Worm (Caenorhabditis elegans): ENCODE measurements around the gene acly-1.
A peak's percentile ranks its signal among the peaks of the same experiment; 100 is the strongest.

acly-1 gene

DNA sequence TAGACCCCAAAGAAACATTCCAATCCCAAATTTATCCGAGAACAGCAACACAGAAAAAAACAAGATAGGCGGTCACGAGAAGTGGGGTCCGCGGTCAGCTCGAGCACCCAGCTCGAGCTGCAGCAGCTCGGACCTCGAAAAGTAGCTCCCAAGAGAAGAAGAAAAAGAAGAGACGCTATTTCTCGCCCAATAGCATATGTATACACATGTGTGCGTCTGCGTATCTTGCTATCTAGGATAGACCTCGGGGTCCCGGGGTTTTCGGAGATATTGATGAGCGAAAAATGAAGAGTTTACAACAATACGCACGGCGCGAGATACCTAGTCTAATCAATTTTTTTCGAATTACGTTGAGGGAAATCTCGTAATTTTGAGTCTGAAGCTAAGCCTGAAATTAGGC lies 42.7 kb downstream of the acly-1 start:
- TF ChIP-seq F13C5.2 (tag; optimal IDR thresholded peaks at IDR 0.05) = no peak
- TF ChIP-seq tbx-11 (GFP tag; IDR thresholded peaks at IDR 0.05) = no peak
- TF ChIP-seq pes-1 (GFP tag; IDR thresholded peaks at IDR 0.05) = no peak
- TF ChIP-seq ceh-36 (tag; optimal IDR thresholded peaks at IDR 0.05) = no peak
- no peak for TF ChIP-seq flt-1 (GFP tag; IDR thresholded peaks at IDR 0.05)
- no peak for TF ChIP-seq B0310.2 (tag; optimal IDR thresholded peaks at IDR 0.05)
- TF ChIP-seq ceh-13 (GFP tag; optimal IDR thresholded peaks at IDR 0.05) = no peak
- TF ChIP-seq sea-1 (GFP tag; conservative IDR thresholded peaks at IDR 0.05) = no peak
- no peak for TF ChIP-seq tra-4 (tag; optimal IDR thresholded peaks at IDR 0.05)
- TF ChIP-seq hmg-4 (GFP tag; optimal IDR thresholded peaks at IDR 0.05) = no peak
- TF ChIP-seq ets-7 (tag; optimal IDR thresholded peaks at IDR 0.05) = no peak
- TF ChIP-seq aly-1 (tag; optimal IDR thresholded peaks at IDR 0.05) = no peak
- TF ChIP-seq hmbx-1 (tag; optimal IDR thresholded peaks at IDR 0.05) = no peak
- TF ChIP-seq tbx-37 (GFP tag; conservative IDR thresholded peaks at IDR 0.05) = no peak
- TF ChIP-seq hnd-1 (tag; optimal IDR thresholded peaks at IDR 0.05) = no peak
- no peak for TF ChIP-seq ama-1 (optimal IDR thresholded peaks at IDR 0.05)

DNA sequence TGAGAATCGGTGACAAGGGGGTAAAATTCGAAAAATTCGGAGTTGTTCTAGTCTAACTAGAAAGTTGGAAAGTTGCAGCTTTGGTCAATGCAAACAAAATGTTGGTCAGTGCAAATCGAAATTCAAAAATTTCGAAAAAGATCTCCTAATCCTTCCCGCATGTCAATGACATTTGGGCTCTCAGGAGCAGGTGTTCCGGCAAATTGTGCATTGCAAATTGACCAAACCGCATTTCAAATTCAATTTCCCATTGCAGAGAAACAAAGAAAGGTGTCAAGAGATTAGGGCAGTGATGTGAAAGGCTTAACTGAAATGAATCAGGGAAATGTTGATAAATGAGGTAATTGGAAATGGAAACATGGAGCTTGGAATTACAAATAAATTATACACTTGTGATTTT lies 43.9 kb downstream of the acly-1 start:
- TF ChIP-seq scrt-1 (GFP tag; IDR thresholded peaks at IDR 0.05) (no peak), aly-1 (tag; optimal IDR thresholded peaks at IDR 0.05) (no peak), hmbx-1 (tag; optimal IDR thresholded peaks at IDR 0.05) (no peak), ama-1 (optimal IDR thresholded peaks at IDR 0.05) (no peak), hmg-4 (GFP tag; optimal IDR thresholded peaks at IDR 0.05) (no peak), ceh-36 (tag; optimal IDR thresholded peaks at IDR 0.05) (no peak), ceh-13 (GFP tag; optimal IDR thresholded peaks at IDR 0.05) (no peak), hnd-1 (tag; optimal IDR thresholded peaks at IDR 0.05) (no peak), pes-1 (GFP tag; IDR thresholded peaks at IDR 0.05) (no peak), flt-1 (GFP tag; IDR thresholded peaks at IDR 0.05) (no peak), tbx-37 (GFP tag; conservative IDR thresholded peaks at IDR 0.05) (no peak), tra-4 (tag; optimal IDR thresholded peaks at IDR 0.05) (no peak)

DNA sequence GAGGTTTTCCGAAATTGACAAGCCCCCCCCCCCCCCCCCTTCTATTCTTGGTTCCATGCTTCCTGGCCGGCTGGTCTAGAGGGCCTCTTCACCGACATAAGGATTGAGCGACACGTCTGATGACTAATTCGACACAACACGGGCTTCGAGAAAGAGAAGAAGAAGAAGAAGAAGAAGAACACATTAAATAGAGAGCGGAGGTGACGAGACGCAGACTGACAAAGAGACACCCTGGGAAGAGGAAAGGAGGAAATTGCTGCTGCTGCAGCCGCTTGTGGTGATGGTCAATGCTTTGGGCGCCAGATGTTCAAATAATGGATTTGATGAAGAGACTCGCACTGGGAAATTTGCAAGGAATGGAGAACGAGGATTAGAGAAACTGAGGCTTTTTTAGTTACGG lies 45.2 kb downstream of the acly-1 start:
- TF ChIP-seq ets-7 (tag; optimal IDR thresholded peaks at IDR 0.05) = no peak
- peak; percentile 30 for TF ChIP-seq hmg-4 (GFP tag; optimal IDR thresholded peaks at IDR 0.05)
- no peak for TF ChIP-seq tbx-11 (GFP tag; IDR thresholded peaks at IDR 0.05)
- no peak for TF ChIP-seq F13C5.2 (tag; optimal IDR thresholded peaks at IDR 0.05)
- no peak for TF ChIP-seq sea-1 (GFP tag; conservative IDR thresholded peaks at IDR 0.05)
- no peak for TF ChIP-seq scrt-1 (GFP tag; IDR thresholded peaks at IDR 0.05)
- no peak for TF ChIP-seq hmbx-1 (tag; optimal IDR thresholded peaks at IDR 0.05)
- TF ChIP-seq pes-1 (GFP tag; IDR thresholded peaks at IDR 0.05) = no peak

DNA sequence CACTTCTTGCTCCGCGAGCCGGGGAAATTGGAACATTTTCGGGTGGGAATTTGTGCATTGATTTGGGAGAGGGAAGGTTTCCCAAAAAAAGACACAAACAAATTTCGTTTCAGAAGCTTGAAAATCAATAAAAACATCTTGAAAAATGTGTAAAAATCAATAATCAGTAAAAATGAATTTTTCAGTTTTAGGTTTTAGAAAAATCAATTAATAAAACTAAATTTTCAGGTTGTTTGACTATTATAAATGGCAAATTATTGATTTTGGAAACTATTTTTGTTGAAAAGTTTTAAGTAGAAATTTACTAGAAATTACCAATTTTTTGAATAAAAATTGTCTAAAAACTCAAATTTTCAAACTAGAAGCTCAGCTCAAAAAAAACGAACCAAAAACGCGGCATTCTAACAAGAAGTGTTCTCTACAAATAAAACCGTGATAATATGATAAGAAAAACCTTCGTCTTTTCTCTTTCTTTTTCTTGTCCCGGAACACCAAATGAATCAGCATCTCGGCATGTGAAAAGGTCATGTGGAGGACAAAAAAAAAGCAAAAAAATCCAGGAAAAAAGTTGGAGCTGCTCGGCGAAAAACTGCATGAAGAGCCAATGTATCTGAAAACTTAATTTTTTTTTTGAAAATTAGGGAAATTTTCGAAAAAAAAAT lies 46.3 kb downstream of the acly-1 start:
- no peak for TF ChIP-seq pes-1 (GFP tag; IDR thresholded peaks at IDR 0.05)
- no peak for TF ChIP-seq ceh-36 (tag; optimal IDR thresholded peaks at IDR 0.05)
- TF ChIP-seq scrt-1 (GFP tag; IDR thresholded peaks at IDR 0.05) = no peak
- TF ChIP-seq B0310.2 (tag; optimal IDR thresholded peaks at IDR 0.05) = no peak
- TF ChIP-seq tbx-11 (GFP tag; IDR thresholded peaks at IDR 0.05) = no peak
- no peak for TF ChIP-seq tbx-37 (GFP tag; conservative IDR thresholded peaks at IDR 0.05)
- TF ChIP-seq ets-7 (tag; optimal IDR thresholded peaks at IDR 0.05) = no peak

DNA sequence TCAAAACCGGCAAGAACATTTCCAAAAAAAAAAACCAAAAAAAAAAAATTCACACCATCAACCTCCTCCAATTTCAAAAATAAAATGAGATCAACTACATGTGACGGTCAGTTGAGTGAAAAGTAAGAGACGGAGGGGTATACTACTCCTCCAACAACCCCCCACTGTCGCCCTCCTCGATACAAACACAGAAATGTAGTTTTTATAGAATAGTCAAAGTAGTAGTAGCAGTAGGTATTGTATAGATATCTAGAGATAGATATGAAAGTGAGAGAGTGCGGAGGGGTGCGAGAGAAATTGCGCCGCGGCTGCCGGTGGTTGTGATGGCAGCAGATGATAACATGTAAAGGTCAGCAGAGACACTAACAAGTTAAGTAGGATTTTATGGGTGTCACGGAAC lies 48.0 kb downstream of the acly-1 start:
- TF ChIP-seq hmg-4 (GFP tag; optimal IDR thresholded peaks at IDR 0.05) (no peak), tra-4 (tag; optimal IDR thresholded peaks at IDR 0.05) (no peak), ama-1 (optimal IDR thresholded peaks at IDR 0.05) (no peak), flt-1 (GFP tag; IDR thresholded peaks at IDR 0.05) (no peak), ceh-13 (GFP tag; optimal IDR thresholded peaks at IDR 0.05) (no peak), tbx-11 (GFP tag; IDR thresholded peaks at IDR 0.05) (no peak), aly-1 (tag; optimal IDR thresholded peaks at IDR 0.05) (no peak), ceh-36 (tag; optimal IDR thresholded peaks at IDR 0.05) (no peak), F13C5.2 (tag; optimal IDR thresholded peaks at IDR 0.05) (no peak), hmbx-1 (tag; optimal IDR thresholded peaks at IDR 0.05) (no peak), sea-1 (GFP tag; conservative IDR thresholded peaks at IDR 0.05) (no peak)

DNA sequence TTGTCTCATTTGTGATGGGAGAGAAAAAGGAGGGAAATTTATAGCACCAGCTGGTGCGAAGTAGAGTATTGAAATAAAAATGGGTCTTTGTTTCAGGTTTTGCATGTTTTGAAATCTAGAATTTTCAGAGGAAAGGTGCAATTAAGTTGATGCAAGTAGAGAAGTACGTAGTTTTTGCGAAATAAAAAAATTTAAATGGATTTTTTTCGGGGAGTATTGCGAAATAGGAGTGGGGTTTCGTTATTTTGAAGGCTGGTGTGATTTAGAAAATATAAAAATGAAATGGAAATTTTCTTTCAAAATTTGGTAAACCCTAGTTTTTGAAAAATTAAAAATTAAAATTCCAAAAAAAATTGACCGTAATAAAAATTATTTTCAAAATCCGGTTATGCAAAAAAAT lies 48.8 kb downstream of the acly-1 start:
- no peak for TF ChIP-seq aly-1 (tag; optimal IDR thresholded peaks at IDR 0.05)
- no peak for TF ChIP-seq B0310.2 (tag; optimal IDR thresholded peaks at IDR 0.05)
- no peak for TF ChIP-seq flt-1 (GFP tag; IDR thresholded peaks at IDR 0.05)
- TF ChIP-seq ets-7 (tag; optimal IDR thresholded peaks at IDR 0.05) = no peak
- TF ChIP-seq scrt-1 (GFP tag; IDR thresholded peaks at IDR 0.05) = no peak
- TF ChIP-seq ama-1 (optimal IDR thresholded peaks at IDR 0.05) = no peak
- TF ChIP-seq hnd-1 (tag; optimal IDR thresholded peaks at IDR 0.05) = no peak
- TF ChIP-seq F13C5.2 (tag; optimal IDR thresholded peaks at IDR 0.05) = no peak
- no peak for TF ChIP-seq ceh-36 (tag; optimal IDR thresholded peaks at IDR 0.05)
- TF ChIP-seq tra-4 (tag; optimal IDR thresholded peaks at IDR 0.05) = no peak
- no peak for TF ChIP-seq pes-1 (GFP tag; IDR thresholded peaks at IDR 0.05)
- no peak for TF ChIP-seq hmg-4 (GFP tag; optimal IDR thresholded peaks at IDR 0.05)
- no peak for TF ChIP-seq ceh-13 (GFP tag; optimal IDR thresholded peaks at IDR 0.05)
- TF ChIP-seq tbx-11 (GFP tag; IDR thresholded peaks at IDR 0.05) = no peak
- no peak for TF ChIP-seq sea-1 (GFP tag; conservative IDR thresholded peaks at IDR 0.05)
- TF ChIP-seq tbx-37 (GFP tag; conservative IDR thresholded peaks at IDR 0.05) = no peak
- TF ChIP-seq hmbx-1 (tag; optimal IDR thresholded peaks at IDR 0.05) = no peak

DNA sequence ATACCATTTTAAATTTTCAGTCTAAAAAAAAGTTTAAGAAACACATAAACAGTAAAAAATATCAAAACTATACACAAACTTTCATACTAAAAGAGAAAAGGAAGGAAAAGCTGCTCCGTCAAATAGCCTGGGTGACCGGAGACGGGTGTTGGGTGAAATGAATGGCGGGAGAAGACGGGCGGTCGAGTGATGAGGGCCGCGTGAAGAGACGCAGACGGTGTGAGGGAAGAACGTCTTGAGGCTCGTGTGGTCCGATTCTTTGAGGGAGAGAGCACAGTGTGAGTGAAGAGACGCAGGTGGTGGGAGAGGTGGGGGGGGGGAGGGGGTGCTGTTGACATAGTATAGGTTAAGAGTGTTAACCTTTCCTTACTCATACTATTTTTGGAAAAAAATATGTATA lies 49.7 kb downstream of the acly-1 start:
- no peak for TF ChIP-seq ama-1 (optimal IDR thresholded peaks at IDR 0.05)
- TF ChIP-seq tra-4 (tag; optimal IDR thresholded peaks at IDR 0.05) = no peak
- no peak for TF ChIP-seq sea-1 (GFP tag; conservative IDR thresholded peaks at IDR 0.05)
- peak; percentile 47 for TF ChIP-seq hmg-4 (GFP tag; optimal IDR thresholded peaks at IDR 0.05)
